Worm (Caenorhabditis elegans) whole organism, L3 larva: ENCODE measurements around the gene ocr-1.

Experiments used
- ama-1 ChIP-seq: fragments of 150-350 bp; optimal IDR thresholded peaks from 2 replicates; lab custom pipeline; 2018
- elt-1 ChIP-seq: fragments of 150-350 bp; optimal IDR thresholded peaks from 2 replicates; lab custom pipeline; 2014; ENCODE audit warnings: missing biosample characterization, missing genetic modification characterization
- nhr-25 ChIP-seq: sonication (generic microtip); optimal IDR thresholded peaks from 2 replicates; lab custom pipeline; 2017; ENCODE audit warnings: missing biosample characterization, missing genetic modification characterization
- nhr-76 ChIP-seq: fragments of 150-350 bp; sonication (generic microtip); optimal IDR thresholded peaks from 5 replicates; lab custom pipeline; 2014; ENCODE audit warnings: missing biosample characterization, missing genetic modification characterization
- nhr-77 ChIP-seq: fragments of 150-350 bp; optimal IDR thresholded peaks from 2 replicates; lab custom pipeline; 2014; ENCODE audit warnings: missing biosample characterization, missing genetic modification characterization
- snpc-4 ChIP-seq: fragments of 150-350 bp; optimal IDR thresholded peaks from 2 replicates; lab custom pipeline; 2014; ENCODE audit warnings: missing biosample characterization, missing genetic modification characterization

DNA sequence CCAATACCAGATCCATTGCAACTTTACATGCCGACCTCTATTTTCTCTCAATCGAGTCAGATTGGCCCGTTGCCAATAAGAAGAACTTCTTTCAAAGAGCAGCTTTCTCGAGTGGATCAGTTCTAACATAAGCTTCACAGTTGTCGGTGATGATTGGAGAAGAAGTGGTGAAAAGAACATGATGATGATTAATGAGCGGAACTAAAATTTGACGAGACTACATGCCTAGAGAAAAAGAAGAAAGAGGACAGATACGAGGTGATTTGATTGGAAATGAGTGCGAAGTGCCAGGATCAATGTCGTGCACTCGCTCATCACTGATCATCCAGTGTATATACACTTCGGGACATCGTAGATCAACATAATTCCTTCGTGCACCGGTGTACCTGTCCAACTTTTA, 36.5 kb upstream of the ocr-1 start:
- TF ChIP-seq nhr-25: no peak
- no peak for TF ChIP-seq elt-1 (tag; lab: Kevin White, UChicago)
- no peak for TF ChIP-seq snpc-4 (tag; lab: Kevin White, UChicago)
- no peak for TF ChIP-seq nhr-77 (tag; lab: Kevin White, UChicago)
- TF ChIP-seq nhr-76 (tag; lab: Kevin White, UChicago): no peak
- TF ChIP-seq ama-1 (lab: Kevin White, UChicago): no peak
